Fruit fly (Drosophila melanogaster) whole organism, embryonic: ENCODE measurements around the gene CG15803.
A peak's percentile ranks its signal among the peaks of the same experiment; 100 is the strongest.

Experiments used
- Abd-B ChIP-seq: fragments of 200-800 bp; sonication (Bioruptor generic); optimal IDR thresholded peaks from 2 replicates; lab custom pipeline; 2018; ENCODE audit warnings: missing biosample characterization, mild to moderate bottlenecking, missing genetic modification characterization, moderate library complexity
- CG10979 ChIP-seq: fragments of 200-800 bp; sonication (Bioruptor generic); optimal IDR thresholded peaks from 2 replicates; lab custom pipeline; 2018; ENCODE audit warnings: missing biosample characterization, mild to moderate bottlenecking, missing genetic modification characterization, moderate library complexity
- CG11247 ChIP-seq: fragments of 200-800 bp; sonication (Bioruptor generic); IDR thresholded peaks from 2 replicates; pipeline ENCODE4 v1.3.6; 2022; ENCODE audit warnings: missing biosample characterization, missing genetic modification characterization
- CG11504 ChIP-seq: fragments of 200-800 bp; sonication (Bioruptor generic); optimal IDR thresholded peaks from 3 replicates; lab custom pipeline; 2019; ENCODE audit warnings: missing biosample characterization, mild to moderate bottlenecking, missing genetic modification characterization, moderate library complexity
- CG15479 ChIP-seq: fragments of 200-800 bp; sonication (Bioruptor generic); optimal IDR thresholded peaks from 3 replicates; lab custom pipeline; 2019; ENCODE audit warnings: missing biosample characterization, mild to moderate bottlenecking, missing genetic modification characterization, moderate library complexity
- CG1603 ChIP-seq: fragments of 200-800 bp; sonication (Bioruptor generic); optimal IDR thresholded peaks from 2 replicates; lab custom pipeline; 2019; ENCODE audit warnings: missing biosample characterization, mild to moderate bottlenecking, missing genetic modification characterization, moderate library complexity
- CG18764 ChIP-seq: fragments of 200-800 bp; sonication (Bioruptor generic); optimal IDR thresholded peaks from 3 replicates; lab custom pipeline; 2016; ENCODE audit warnings: missing biosample characterization, missing genetic modification characterization
- CG2199 ChIP-seq: fragments of 200-800 bp; sonication (Bioruptor generic); IDR thresholded peaks from 3 replicates; pipeline ENCODE4 v1.3.6; 2022; ENCODE audit warnings: missing biosample characterization, missing genetic modification characterization
- CG2202 ChIP-seq: fragments of 200-800 bp; sonication (Bioruptor generic); optimal IDR thresholded peaks from 2 replicates; lab custom pipeline; 2018; ENCODE audit warnings: missing biosample characterization, mild to moderate bottlenecking, missing genetic modification characterization
- CG2712 ChIP-seq: fragments of 200-800 bp; optimal IDR thresholded peaks from 3 replicates; lab custom pipeline; 2019; ENCODE audit warnings: missing biosample characterization, mild to moderate bottlenecking, missing genetic modification characterization, moderate library complexity
- CG2889 ChIP-seq: fragments of 200-800 bp; sonication (Bioruptor generic); IDR thresholded peaks from 3 replicates; pipeline ENCODE4 v1.3.6; 2022; ENCODE audit warnings: missing biosample characterization, missing genetic modification characterization
- CG32532 ChIP-seq: fragments of 200-800 bp; sonication (Bioruptor generic); IDR thresholded peaks from 2 replicates; pipeline ENCODE4 v1.3.6; 2022; ENCODE audit warnings: missing biosample characterization, missing genetic modification characterization
- CG33557 ChIP-seq: fragments of 200-800 bp; sonication (Bioruptor generic); optimal IDR thresholded peaks from 2 replicates; lab custom pipeline; 2019; ENCODE audit warnings: missing biosample characterization, mild to moderate bottlenecking, missing genetic modification characterization, moderate library complexity
- CG3995 ChIP-seq: fragments of 200-800 bp; sonication (Bioruptor generic); optimal IDR thresholded peaks from 3 replicates; lab custom pipeline; 2016; ENCODE audit warnings: missing biosample characterization, missing genetic modification characterization
- CG6689 ChIP-seq: fragments of 200-800 bp; sonication (Bioruptor generic); IDR thresholded peaks from 2 replicates; pipeline ENCODE4 v1.3.6; 2022; ENCODE audit warnings: missing biosample characterization, missing genetic modification characterization
- CG7357 ChIP-seq: fragments of 200-800 bp; sonication (Bioruptor generic); IDR thresholded peaks from 3 replicates; pipeline ENCODE4 v1.3.6; 2022; ENCODE audit warnings: missing biosample characterization, missing genetic modification characterization
- CG9817 ChIP-seq: fragments of 200-800 bp; sonication (Bioruptor generic); optimal IDR thresholded peaks from 2 replicates; lab custom pipeline; 2018; ENCODE audit warnings: missing biosample characterization, mild to moderate bottlenecking, missing genetic modification characterization, moderate library complexity
- CG9932 ChIP-seq: fragments of 200-800 bp; sonication (Bioruptor generic); IDR thresholded peaks from 2 replicates; pipeline ENCODE4 v1.3.6; 2022; ENCODE audit warnings: missing biosample characterization, missing genetic modification characterization
- D19B ChIP-seq: fragments of 200-800 bp; sonication (Bioruptor generic); optimal IDR thresholded peaks from 2 replicates; lab custom pipeline; 2017; ENCODE audit warnings: missing biosample characterization, mild to moderate bottlenecking, missing genetic modification characterization
- ERR ChIP-seq: fragments of 200-800 bp; sonication (Bioruptor generic); optimal IDR thresholded peaks from 2 replicates; lab custom pipeline; 2016; ENCODE audit warnings: missing biosample characterization, missing genetic modification characterization
- Gug ChIP-seq: fragments of 200-800 bp; sonication (Bioruptor generic); IDR thresholded peaks from 4 replicates; pipeline ENCODE4 v1.3.6; 2022; ENCODE audit warnings: missing biosample characterization, missing genetic modification characterization
- Hand ChIP-seq: fragments of 200-800 bp; sonication (Bioruptor generic); optimal IDR thresholded peaks from 2 replicates; lab custom pipeline; 2017; ENCODE audit warnings: mild to moderate bottlenecking, missing biosample characterization, missing genetic modification reagents, missing genetic modification characterization
- Hr78 ChIP-seq, 2 experiments: fragments of 200-800 bp in 1 of 2; fragments of >200 bp in 1 of 2; sonication (Bioruptor generic) in 1 of 2; optimal IDR thresholded peaks; 2 replicates each; lab custom pipeline; 2017 to 2019; ENCODE audit warnings: missing biosample characterization in 2 of 2, missing genetic modification characterization in 2 of 2, mild to moderate bottlenecking in 1 of 2, moderate library complexity in 1 of 2
- Hsf ChIP-seq: fragments of 200-800 bp; sonication (Bioruptor generic); optimal IDR thresholded peaks from 3 replicates; lab custom pipeline; 2016; ENCODE audit warnings: missing biosample characterization, missing genetic modification characterization
- MBD-R2 ChIP-seq: fragments of 200-800 bp; sonication (Bioruptor generic); IDR thresholded peaks from 2 replicates; pipeline ENCODE4 v1.3.6; 2022; ENCODE audit warnings: missing biosample characterization, missing genetic modification characterization
- Max ChIP-seq: fragments of 200-800 bp; sonication (Bioruptor generic); optimal IDR thresholded peaks from 2 replicates; lab custom pipeline; 2016; ENCODE audit warnings: missing biosample characterization, mild to moderate bottlenecking, missing genetic modification characterization
- NK7.1 ChIP-seq: fragments of 200-800 bp; sonication (Bioruptor generic); optimal IDR thresholded peaks from 3 replicates; lab custom pipeline; 2016; ENCODE audit warnings: missing biosample characterization, missing genetic modification characterization
- Pdp1 ChIP-seq, 2 experiments: fragments of 200-800 bp; sonication (Bioruptor generic); optimal IDR thresholded peaks; 3 replicates each; lab custom pipeline; 2016; ENCODE audit warnings: missing biosample characterization in 2 of 2, missing genetic modification characterization in 2 of 2, mild to moderate bottlenecking in 1 of 2, moderate library complexity in 1 of 2
- Trl ChIP-seq, 3 experiments: fragments of >200 bp in 2 of 3; fragments of 200-800 bp in 1 of 3; sonication (Bioruptor generic) in 1 of 3; optimal IDR thresholded peaks; 2 replicates in 1 of 3; 3 replicates in 2 of 3; lab custom pipeline; 2016 to 2017; ENCODE audit warnings: missing biosample characterization in 1 of 3, missing genetic modification characterization in 1 of 3
- Xbp1 ChIP-seq: fragments of 200-800 bp; sonication (Bioruptor generic); optimal IDR thresholded peaks from 3 replicates; lab custom pipeline; 2016; ENCODE audit warnings: missing biosample characterization, mild to moderate bottlenecking, missing genetic modification characterization
- bcd ChIP-seq: fragments of 200-800 bp; sonication (Bioruptor generic); optimal IDR thresholded peaks from 2 replicates; lab custom pipeline; 2017; ENCODE audit warnings: missing biosample characterization, mild to moderate bottlenecking, missing genetic modification characterization
- bowl ChIP-seq: fragments of 200-800 bp; sonication (Bioruptor generic); IDR thresholded peaks from 2 replicates; pipeline ENCODE4 v1.3.6; 2022; ENCODE audit warnings: missing biosample characterization, missing genetic modification characterization
- chif ChIP-seq, 2 experiments: fragments of 200-800 bp; sonication (Bioruptor generic); optimal IDR thresholded peaks; 3 replicates each; lab custom pipeline; 2016; ENCODE audit warnings: missing biosample characterization in 2 of 2, missing genetic modification characterization in 2 of 2
- chn ChIP-seq: fragments of 200-800 bp; sonication (Bioruptor generic); optimal IDR thresholded peaks from 2 replicates; lab custom pipeline; 2016; ENCODE audit warnings: missing biosample characterization, missing genetic modification characterization
- ci ChIP-seq: fragments of 200-800 bp; sonication (Bioruptor generic); IDR thresholded peaks from 3 replicates; pipeline ENCODE4 v1.3.6; 2022; ENCODE audit warnings: missing biosample characterization, missing genetic modification characterization
- ems ChIP-seq: fragments of 200-800 bp; sonication (Bioruptor generic); optimal IDR thresholded peaks from 3 replicates; lab custom pipeline; 2016; ENCODE audit warnings: missing biosample characterization, missing genetic modification characterization
- ewg ChIP-seq: fragments of 200-800 bp; sonication (Bioruptor generic); optimal IDR thresholded peaks from 3 replicates; lab custom pipeline; 2017; ENCODE audit warnings: mild to moderate bottlenecking, missing biosample characterization, missing genetic modification reagents, missing genetic modification characterization
- fru ChIP-seq: fragments of >200 bp; optimal IDR thresholded peaks from 2 replicates; lab custom pipeline; 2017
- gem ChIP-seq: fragments of 200-800 bp; sonication (Bioruptor generic); optimal IDR thresholded peaks from 2 replicates; lab custom pipeline; 2019; ENCODE audit warnings: missing biosample characterization, mild to moderate bottlenecking, missing genetic modification characterization, moderate library complexity
- her ChIP-seq: fragments of 200-800 bp; sonication (Bioruptor generic); optimal IDR thresholded peaks from 2 replicates; lab custom pipeline; 2016; ENCODE audit warnings: missing biosample characterization, missing genetic modification characterization
- onecut ChIP-seq: fragments of 200-800 bp; sonication (Bioruptor generic); IDR thresholded peaks from 2 replicates; pipeline ENCODE4 v1.3.6; 2022; ENCODE audit warnings: missing biosample characterization, missing genetic modification characterization
- pnt ChIP-seq: fragments of 200-800 bp; sonication (Bioruptor generic); optimal IDR thresholded peaks from 3 replicates; lab custom pipeline; 2016; ENCODE audit warnings: missing biosample characterization, missing genetic modification characterization
- pros ChIP-seq: fragments of 200-800 bp; sonication (Bioruptor generic); optimal IDR thresholded peaks from 3 replicates; lab custom pipeline; 2019; ENCODE audit warnings: missing biosample characterization, mild to moderate bottlenecking, missing genetic modification characterization, moderate library complexity
- row ChIP-seq: fragments of 200-800 bp; sonication (Bioruptor generic); IDR thresholded peaks from 3 replicates; pipeline ENCODE4 v1.3.6; 2022; ENCODE audit warnings: missing biosample characterization, missing genetic modification characterization
- sens-2 ChIP-seq: fragments of 200-800 bp; sonication (Bioruptor generic); IDR thresholded peaks from 2 replicates; pipeline ENCODE4 v1.3.6; 2022; ENCODE audit warnings: missing biosample characterization, missing genetic modification characterization
- sqz ChIP-seq: fragments of 200-800 bp; sonication (Bioruptor generic); optimal IDR thresholded peaks from 3 replicates; lab custom pipeline; 2018; ENCODE audit warnings: missing biosample characterization, mild to moderate bottlenecking, missing genetic modification characterization
- stwl ChIP-seq: fragments of 200-800 bp; sonication (Bioruptor generic); optimal IDR thresholded peaks from 3 replicates; lab custom pipeline; 2018; ENCODE audit warnings: missing biosample characterization, mild to moderate bottlenecking, missing genetic modification characterization, moderate library complexity
- ttk ChIP-seq: fragments of 200-800 bp; sonication (Bioruptor generic); IDR thresholded peaks from 2 replicates; pipeline ENCODE4 v2.1.2; 2022; ENCODE audit warnings: missing biosample characterization, missing genetic modification characterization
- vvl ChIP-seq: fragments of 200-800 bp; sonication (Bioruptor generic); IDR thresholded peaks from 2 replicates; pipeline ENCODE4 v1.3.6; 2022; ENCODE audit warnings: missing biosample characterization, missing genetic modification characterization

The CG15803 gene

DNA sequence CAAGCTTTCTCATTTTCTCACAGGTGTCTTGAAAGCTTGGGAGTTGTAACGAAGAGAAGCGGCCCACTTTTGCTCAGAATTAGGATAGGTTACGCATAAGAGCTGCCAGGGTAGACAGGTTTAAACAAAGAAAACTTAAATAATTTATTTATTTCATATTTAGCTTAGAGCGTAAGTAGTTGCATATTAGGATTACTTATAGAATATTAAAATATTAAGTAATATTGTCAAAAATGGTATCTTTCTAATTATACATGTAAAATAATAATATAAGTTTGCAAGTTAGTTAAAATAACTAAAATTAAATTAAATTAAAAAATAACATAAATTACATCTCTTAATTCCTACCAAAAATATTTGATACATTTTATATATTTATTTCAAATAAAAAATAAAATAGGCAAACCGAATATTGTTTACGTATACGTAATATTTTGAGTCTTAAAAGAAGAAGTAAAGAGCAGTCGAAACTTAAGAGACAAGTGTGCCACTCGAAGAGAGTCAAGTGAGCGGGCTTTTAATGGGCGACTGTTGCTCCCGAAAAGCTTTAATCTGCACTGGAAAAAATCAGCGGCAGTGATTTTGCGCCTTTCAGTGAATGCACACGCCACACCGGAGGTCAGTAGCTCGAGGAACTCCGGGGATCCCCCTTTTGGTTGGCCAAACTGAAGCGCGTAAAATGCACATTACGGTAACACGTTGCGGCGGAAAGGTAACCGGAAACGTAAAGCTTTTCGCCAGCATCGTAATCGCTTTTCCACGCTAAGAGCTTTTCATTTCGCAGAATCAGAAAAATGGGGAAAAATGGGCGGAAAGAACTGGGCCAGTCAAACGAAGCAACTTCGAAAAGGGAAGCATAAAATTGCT lies 45.5 kb downstream of the CG15803 start (continued):
- TF ChIP-seq sqz (GFP tag; lab: Kevin White, UChicago) (no peak), Hsf (GFP tag; lab: Kevin White, UChicago) (no peak), Xbp1 (GFP tag; lab: Kevin White, UChicago) (peak; percentile 27), ci (GFP tag; lab: Robert Waterston, UW) (peak; percentile 78), CG2199 (GFP tag; lab: Robert Waterston, UW) (no peak), Max (GFP tag; lab: Kevin White, UChicago) (no peak), row (GFP tag; lab: Robert Waterston, UW) (peak; percentile 42; the same call in 1 of the 3 replicates), CG1603 (tag; lab: Kevin White, UChicago) (peak; percentile 28), CG2202 (no peak), ttk (GFP tag; lab: Robert Waterston, UW) (no peak), vvl (GFP tag; lab: Robert Waterston, UW) (peak; percentile 69; the same call in 1 of the 2 replicates), her (GFP tag; lab: Kevin White, UChicago) (peak; percentile 48), CG32532 (GFP tag; lab: Robert Waterston, UW) (peak; percentile 71), bcd (GFP tag; lab: Kevin White, UChicago) (no peak), MBD-R2 (GFP tag; lab: Robert Waterston, UW) (peak; percentile 21; the same call in 1 of the 2 replicates), ewg (GFP tag; lab: Kevin White, UChicago) (no peak), chn (GFP tag; lab: Kevin White, UChicago) (peak; percentile 19), CG33557 (GFP tag; lab: Kevin White, UChicago) (no peak), CG9932 (peak; percentile 40), CG18764 (no peak), NK7.1 (no peak), CG3995 (no peak), CG2889 (GFP tag; lab: Robert Waterston, UW) (peak; percentile 31; the same call in 1 of the 3 replicates), CG11504 (tag; lab: Kevin White, UChicago) (peak; percentile 20), ems (peak; percentile 21), bowl (no peak), gem (peak; percentile 60), CG10979 (no peak), Pdp1 (GFP tag; optimal IDR thresholded peaks at IDR 0.05; lab: Kevin White, UChicago) (peak in 1 of 2 experiments; percentile 23), ERR (no peak), Abd-B (GFP tag; lab: Kevin White, UChicago) (no peak), D19B (no peak), CG6689 (peak; percentile 34; the same call in 1 of the 2 replicates), fru (lab: Kevin White, UChicago) (no peak), sens-2 (GFP tag; lab: Robert Waterston, UW) (no peak), stwl (tag; lab: Kevin White, UChicago) (no peak), Trl (optimal IDR thresholded peaks at IDR 0.05; lab: Kevin White, UChicago) (peak; percentile 62 to 66), Trl (GFP tag; optimal IDR thresholded peaks at IDR 0.05; lab: Kevin White, UChicago) (peak; percentile 2), CG7357 (GFP tag; lab: Robert Waterston, UW) (no peak), CG9817 (no peak), chif (GFP tag; optimal IDR thresholded peaks at IDR 0.05; lab: Kevin White, UChicago) (no peak), pnt (GFP tag; lab: Kevin White, UChicago) (no peak), CG15479 (no peak), CG11247 (GFP tag; lab: Robert Waterston, UW) (no peak), CG2712 (peak; percentile 12), pros (no peak), Hr78 (GFP tag; optimal IDR thresholded peaks at IDR 0.05; lab: Kevin White, UChicago) (no peak), onecut (no peak), Hand (GFP tag; lab: Kevin White, UChicago) (peak; percentile 27), Gug (GFP tag; lab: Robert Waterston, UW) (no peak; the same call in 3 of the 4 replicates)
